Worm (Caenorhabditis elegans) whole organism, L1 larva: Measurements from ENCODE around the gene scl-6.

Experiments used
- F16B12.6 ChIP-seq: fragments of 150-350 bp; optimal IDR thresholded peaks from 2 replicates; lab custom pipeline; 2014; ENCODE audit warnings: missing biosample characterization, missing genetic modification characterization
- alr-1 ChIP-seq: fragments of 200-800 bp; sonication (Bioruptor generic); optimal IDR thresholded peaks from 2 replicates; lab custom pipeline; 2018; ENCODE audit warnings: borderline replicate concordance, mild to moderate bottlenecking, missing genetic modification characterization, missing compliant biosample characterization
- aly-2 ChIP-seq: fragments of 150-350 bp; optimal IDR thresholded peaks from 2 replicates; lab custom pipeline; 2014; ENCODE audit warnings: missing biosample characterization, missing genetic modification characterization
- ceh-82 ChIP-seq, 3 experiments: fragments of 150-350 bp in 1 of 3; sonication (generic microtip) in 2 of 3; optimal IDR thresholded peaks; 2 replicates each; lab custom pipeline; 2014 to 2017; ENCODE audit warnings: missing biosample characterization in 3 of 3, missing genetic modification characterization in 3 of 3
- ceh-90 ChIP-seq: sonication (generic microtip); optimal IDR thresholded peaks from 2 replicates; lab custom pipeline; 2016; ENCODE audit warnings: missing genetic modification characterization, missing compliant biosample characterization
- dpl-1 ChIP-seq, 3 experiments: fragments of 150-350 bp in 2 of 3; sonication (generic microtip) in 1 of 3; optimal IDR thresholded peaks; 2 replicates each; lab custom pipeline; 2014 to 2017; ENCODE audit warnings: missing biosample characterization in 3 of 3, missing genetic modification characterization in 3 of 3, missing genetic modification reagents in 3 of 3
- egl-13 ChIP-seq: sonication (generic microtip); optimal IDR thresholded peaks from 2 replicates; lab custom pipeline; 2016; ENCODE audit warnings: missing genotype, missing genetic modification reagents, missing genetic modification characterization, missing compliant biosample characterization
- egl-27 ChIP-seq, 2 experiments: fragments of 150-350 bp in 1 of 2; sonication (generic microtip); optimal IDR thresholded peaks; 3 replicates each; lab custom pipeline; 2017 to 2018; ENCODE audit warnings: missing biosample characterization in 2 of 2, missing genetic modification characterization in 2 of 2, missing genetic modification reagents in 2 of 2
- elt-3 ChIP-seq, 6 experiments: fragments of 150-350 bp in 1 of 6; sonication (generic microtip); optimal IDR thresholded peaks; 2 replicates each; lab custom pipeline; 2017 to 2018; ENCODE audit warnings: missing biosample characterization in 6 of 6, missing genetic modification characterization in 6 of 6, inconsistent platforms in 1 of 6
- fkh-10 ChIP-seq: sonication (generic microtip); optimal IDR thresholded peaks from 2 replicates; lab custom pipeline; 2017; ENCODE audit warnings: missing biosample characterization, missing genetic modification reagents, missing genetic modification characterization
- fkh-8 ChIP-seq: sonication (generic microtip); optimal IDR thresholded peaks from 2 replicates; lab custom pipeline; 2016; ENCODE audit warnings: mild to moderate bottlenecking, missing genetic modification characterization, missing compliant biosample characterization
- grh-1 ChIP-seq: fragments of 200-800 bp; sonication (Bioruptor generic); IDR thresholded peaks from 2 replicates; pipeline ENCODE4 v1.3.6; 2022; ENCODE audit warnings: missing genetic modification reagents, missing genetic modification characterization, missing compliant biosample characterization
- hlh-4 ChIP-seq: sonication (generic microtip); optimal IDR thresholded peaks from 2 replicates; lab custom pipeline; 2016; ENCODE audit warnings: mild to moderate bottlenecking, missing genetic modification characterization, missing compliant biosample characterization
- isw-1 ChIP-seq: fragments of 200-800 bp; sonication (Bioruptor generic); IDR thresholded peaks from 2 replicates; pipeline ENCODE4 v1.3.6; 2022; ENCODE audit warnings: missing genetic modification characterization, missing compliant biosample characterization
- jun-1 ChIP-seq: fragments of 150-350 bp; optimal IDR thresholded peaks from 2 replicates; lab custom pipeline; 2014; ENCODE audit warnings: missing biosample characterization, missing genetic modification reagents, missing genetic modification characterization
- lin-15B ChIP-seq: fragments of 150-350 bp; sonication (generic microtip); optimal IDR thresholded peaks from 3 replicates; lab custom pipeline; 2014; ENCODE audit warnings: missing biosample characterization, missing genetic modification characterization
- lin-39 ChIP-seq: fragments of 150-350 bp; optimal IDR thresholded peaks from 2 replicates; lab custom pipeline; 2014; ENCODE audit warnings: missing biosample characterization, missing genetic modification reagents, missing genetic modification characterization
- lir-3 ChIP-seq: sonication (generic microtip); optimal IDR thresholded peaks from 2 replicates; lab custom pipeline; 2016; ENCODE audit warnings: mild to moderate bottlenecking, missing genetic modification characterization, moderate library complexity, missing compliant biosample characterization; ENCODE audit not compliant: poor library complexity
- lsy-2 ChIP-seq, 2 experiments: fragments of 150-350 bp; optimal IDR thresholded peaks; 2 replicates each; lab custom pipeline; 2014; ENCODE audit warnings: missing biosample characterization in 2 of 2, missing genetic modification characterization in 2 of 2
- mdl-1 ChIP-seq, 2 experiments: fragments of 150-350 bp; optimal IDR thresholded peaks; 2 replicates each; lab custom pipeline; 2014 to 2017; ENCODE audit warnings: missing biosample characterization in 2 of 2, missing genetic modification characterization in 2 of 2, inconsistent platforms in 1 of 2
- mep-1 ChIP-seq: fragments of 150-350 bp; optimal IDR thresholded peaks from 2 replicates; lab custom pipeline; 2014; ENCODE audit warnings: missing biosample characterization, missing genetic modification characterization
- nhr-11 ChIP-seq: fragments of 150-350 bp; optimal IDR thresholded peaks from 2 replicates; lab custom pipeline; 2014; ENCODE audit warnings: missing biosample characterization, missing genetic modification characterization
- nhr-19 ChIP-seq: fragments of 200-800 bp; sonication (Bioruptor generic); conservative IDR thresholded peaks from 2 replicates; pipeline ENCODE4 v1.3.6; 2022; ENCODE audit warnings: missing genetic modification characterization, missing compliant biosample characterization
- nhr-20 ChIP-seq: sonication (generic microtip); optimal IDR thresholded peaks from 2 replicates; lab custom pipeline; 2016; ENCODE audit warnings: mild to moderate bottlenecking, missing genetic modification characterization, missing compliant biosample characterization
- nhr-71 ChIP-seq: sonication (generic microtip); optimal IDR thresholded peaks from 2 replicates; lab custom pipeline; 2016; ENCODE audit warnings: mild to moderate bottlenecking, missing genetic modification characterization, moderate library complexity, missing compliant biosample characterization
- nhr-76 ChIP-seq: sonication (generic microtip); optimal IDR thresholded peaks from 2 replicates; lab custom pipeline; 2017; ENCODE audit warnings: missing biosample characterization, missing genetic modification characterization
- nhr-77 ChIP-seq: fragments of 150-350 bp; optimal IDR thresholded peaks from 2 replicates; lab custom pipeline; 2014; ENCODE audit warnings: missing biosample characterization, missing genetic modification characterization
- nhr-84 ChIP-seq: sonication (generic microtip); optimal IDR thresholded peaks from 2 replicates; lab custom pipeline; 2017; ENCODE audit warnings: missing biosample characterization, missing genetic modification characterization
- nhr-85 ChIP-seq: sonication (generic microtip); peaks from one replicate; lab custom pipeline; 2016; ENCODE audit warnings: missing genetic modification characterization, inconsistent platforms, missing compliant biosample characterization
- snpc-4 ChIP-seq: fragments of 150-350 bp; optimal IDR thresholded peaks from 2 replicates; lab custom pipeline; 2014; ENCODE audit warnings: missing biosample characterization, missing genetic modification characterization
- snu-23 ChIP-seq: sonication (generic microtip); optimal IDR thresholded peaks from 2 replicates; lab custom pipeline; 2016; ENCODE audit warnings: missing genetic modification characterization, missing compliant biosample characterization
- swsn-7 ChIP-seq: sonication (generic microtip); optimal IDR thresholded peaks from 2 replicates; lab custom pipeline; 2016; ENCODE audit warnings: missing genetic modification characterization, missing compliant biosample characterization
- unc-98 ChIP-seq: fragments of 200-800 bp; sonication (Bioruptor generic); IDR thresholded peaks from 2 replicates; pipeline ENCODE4 v1.3.6; 2022; ENCODE audit warnings: missing genetic modification characterization, missing compliant biosample characterization
- xbp-1 ChIP-seq: sonication (generic microtip); optimal IDR thresholded peaks from 2 replicates; lab custom pipeline; 2016; ENCODE audit warnings: missing genetic modification characterization, missing compliant biosample characterization
- ztf-11 ChIP-seq, 2 experiments: sonication (generic microtip); optimal IDR thresholded peaks; 2 replicates each; lab custom pipeline; 2016 to 2017; ENCODE audit warnings: missing genetic modification characterization in 2 of 2, missing biosample characterization in 1 of 2, missing compliant biosample characterization in 1 of 2

scl-6 gene

DNA sequence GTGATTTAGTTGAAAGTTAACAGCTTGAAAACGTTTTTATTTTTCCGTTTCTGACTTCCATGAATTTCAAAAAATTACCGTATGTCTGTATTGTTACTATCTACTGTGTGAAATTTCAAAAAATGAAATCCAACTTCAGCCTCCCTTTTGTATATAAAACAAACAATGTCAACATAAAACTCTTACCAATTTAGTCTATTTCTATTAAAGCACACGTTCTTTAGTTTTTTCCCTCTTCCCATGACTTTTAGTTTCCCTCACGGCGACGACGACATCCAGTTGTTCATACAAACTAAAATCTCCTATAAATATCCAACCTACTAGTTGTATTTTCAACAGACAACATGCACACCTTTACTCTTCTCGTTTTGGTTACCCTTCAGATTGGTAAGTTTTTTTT is 9.3 kb upstream of the scl-6 start, which contains the start of gene scl-3:
TSS of gene scl-3 (plus strand) at position 301 of the 400 bp plus-strand sequence.
- TF ChIP-seq grh-1 (GFP tag; lab: Robert Waterston, UW), result no peak
- TF ChIP-seq nhr-71 (tag; lab: Kevin White, UChicago), result no peak
- TF ChIP-seq ztf-11 (tag; optimal IDR thresholded peaks at IDR 0.05; lab: Kevin White, UChicago), result no peak
- TF ChIP-seq fkh-8 (tag; lab: Kevin White, UChicago), result no peak
- no peak for TF ChIP-seq F16B12.6 (tag; lab: Kevin White, UChicago)
- no peak for TF ChIP-seq isw-1
- no peak for TF ChIP-seq nhr-20 (tag; lab: Kevin White, UChicago)
- no peak for TF ChIP-seq nhr-77 (tag; lab: Kevin White, UChicago)
- no peak for TF ChIP-seq egl-13 (tag; lab: Kevin White, UChicago)
- no peak for TF ChIP-seq nhr-85 (tag; lab: Kevin White, UChicago)
- no peak for TF ChIP-seq aly-2 (tag; lab: Kevin White, UChicago)

DNA sequence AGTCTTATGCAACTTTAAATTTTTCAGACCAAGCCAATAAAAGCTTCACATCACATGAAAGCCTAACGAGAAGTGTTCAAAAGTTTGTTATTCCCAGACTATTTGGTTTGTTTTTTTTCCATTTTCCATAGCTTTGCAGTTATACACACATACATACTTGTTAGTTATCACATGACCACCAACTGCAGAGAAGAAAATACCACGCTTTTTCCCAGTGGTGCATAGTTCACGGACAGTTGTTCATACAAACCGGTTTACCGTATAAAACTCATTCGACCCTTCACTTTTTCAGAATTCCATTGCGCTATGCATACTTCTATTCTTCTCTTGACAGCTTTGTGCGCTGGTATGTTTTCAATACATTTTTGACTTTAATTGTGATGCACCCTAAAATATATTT is 4.8 kb upstream of the scl-6 start, which contains the start of gene scl-5:
TSS of gene scl-5 (plus strand) at position 301 of the 400 bp plus-strand sequence.
- no peak for TF ChIP-seq elt-3 (tag; optimal IDR thresholded peaks at IDR 0.05; lab: Kevin White, UChicago)
- no peak for TF ChIP-seq ceh-90
- TF ChIP-seq nhr-84, result no peak
- no peak for TF ChIP-seq nhr-19 (GFP tag; lab: Robert Waterston, UW)
- no peak for TF ChIP-seq fkh-8 (tag; lab: Kevin White, UChicago)

DNA sequence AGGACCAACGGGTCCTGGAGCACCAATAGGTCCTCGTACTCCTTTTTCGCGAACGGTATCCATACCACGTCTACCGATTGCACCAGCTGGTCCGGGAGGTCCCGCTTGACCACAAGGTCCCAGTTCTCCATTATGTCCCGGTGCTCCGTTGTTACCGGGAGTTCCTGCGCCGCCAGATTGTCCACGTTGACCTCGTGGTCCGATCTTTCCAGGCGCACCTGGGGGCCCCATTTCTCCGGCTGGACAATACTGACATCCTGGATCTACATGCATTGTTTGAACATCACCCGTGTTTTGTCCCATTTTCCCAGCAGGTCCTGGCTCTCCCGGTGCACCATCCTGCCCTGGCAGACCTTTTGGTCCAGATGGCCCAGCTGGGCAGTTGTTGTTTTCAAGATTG is 2.5 kb upstream of the scl-6 start:
- TF ChIP-seq F16B12.6 (tag; lab: Kevin White, UChicago) (no peak), lir-3 (tag; lab: Kevin White, UChicago) (no peak), hlh-4 (no peak), nhr-20 (tag; lab: Kevin White, UChicago) (no peak), jun-1 (tag; lab: Kevin White, UChicago) (no peak), ceh-82 (tag; optimal IDR thresholded peaks at IDR 0.05; lab: Kevin White, UChicago) (no peak), nhr-76 (tag; lab: Kevin White, UChicago) (no peak)

DNA sequence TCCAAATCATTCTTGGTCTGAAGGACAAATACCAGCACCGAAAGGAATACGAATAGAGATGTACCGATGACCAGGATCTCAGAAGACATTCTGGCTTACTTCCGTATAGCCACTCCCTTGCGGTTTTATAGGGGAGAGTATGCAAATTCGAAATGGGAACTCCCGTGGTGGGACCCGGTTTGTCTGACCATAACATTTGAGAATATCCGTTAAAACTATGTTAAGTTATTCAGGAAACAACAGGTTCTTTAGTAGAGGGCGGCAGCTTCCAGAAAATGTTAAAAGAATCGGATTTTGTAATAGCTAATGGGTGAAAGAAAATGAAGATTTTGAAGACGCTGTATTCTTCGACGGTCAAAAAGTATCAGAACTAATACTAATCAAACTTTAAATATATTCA is 1.4 kb upstream of the scl-6 start, which contains the start of gene col-131:
TSS of gene col-131 (minus strand) at position 101 of the 400 bp plus-strand sequence.
- TF ChIP-seq nhr-11 (tag; lab: Kevin White, UChicago) (no peak), lin-39 (tag; lab: Kevin White, UChicago) (no peak), egl-13 (tag; lab: Kevin White, UChicago) (no peak), mep-1 (no peak), xbp-1 (no peak), egl-27 (tag; optimal IDR thresholded peaks at IDR 0.05; lab: Kevin White, UChicago) (no peak), unc-98 (GFP tag; lab: Robert Waterston, UW) (no peak), snu-23 (no peak), elt-3 (tag; optimal IDR thresholded peaks at IDR 0.05; lab: Kevin White, UChicago) (no peak), alr-1 (tag; lab: Kevin White, UChicago) (no peak), lin-15B (tag; lab: Kevin White, UChicago) (no peak), dpl-1 (GFP tag; optimal IDR thresholded peaks at IDR 0.05; lab: Kevin White, UChicago) (no peak), F16B12.6 (tag; lab: Kevin White, UChicago) (no peak), snpc-4 (tag; lab: Kevin White, UChicago) (no peak), lsy-2 (tag; optimal IDR thresholded peaks at IDR 0.05; lab: Kevin White, UChicago) (no peak), fkh-8 (tag; lab: Kevin White, UChicago) (no peak), mdl-1 (tag; optimal IDR thresholded peaks at IDR 0.05; lab: Kevin White, UChicago) (no peak)

DNA sequence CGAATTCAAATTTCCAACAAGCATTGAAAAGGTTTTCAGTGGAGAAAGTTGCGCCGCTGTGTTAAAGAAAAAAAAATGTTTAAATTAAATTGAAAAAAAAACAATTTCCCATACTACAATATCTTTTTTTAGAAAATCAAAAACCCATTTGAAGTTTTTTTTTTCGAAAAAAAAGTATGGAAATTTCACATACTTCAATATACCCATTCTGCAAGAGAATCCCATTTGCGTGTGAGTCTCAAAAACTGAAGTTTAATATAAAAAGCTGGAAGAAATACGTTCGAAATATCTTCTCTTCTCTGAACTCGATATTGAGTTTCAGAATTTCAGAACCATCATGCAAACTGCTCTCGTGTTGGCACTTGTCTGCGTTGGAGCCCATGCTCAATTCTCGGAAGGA is 1.6 kb downstream of the scl-6 start, which contains the start of gene scl-7:
TSS of gene scl-7 (plus strand) at position 301 of the 400 bp plus-strand sequence.
- TF ChIP-seq lin-15B (tag; lab: Kevin White, UChicago) (no peak), jun-1 (tag; lab: Kevin White, UChicago) (no peak), swsn-7 (tag; lab: Kevin White, UChicago) (no peak), fkh-10 (GFP tag; lab: Kevin White, UChicago) (no peak), nhr-76 (tag; lab: Kevin White, UChicago) (no peak)
- TF ChIP-seq, all 84 proteins: peak for 0
